Fruit fly (Drosophila melanogaster): ENCODE results near the gene twe.
A peak's percentile ranks its signal among the peaks of the same experiment; 100 is the strongest.

The twe gene

DNA sequence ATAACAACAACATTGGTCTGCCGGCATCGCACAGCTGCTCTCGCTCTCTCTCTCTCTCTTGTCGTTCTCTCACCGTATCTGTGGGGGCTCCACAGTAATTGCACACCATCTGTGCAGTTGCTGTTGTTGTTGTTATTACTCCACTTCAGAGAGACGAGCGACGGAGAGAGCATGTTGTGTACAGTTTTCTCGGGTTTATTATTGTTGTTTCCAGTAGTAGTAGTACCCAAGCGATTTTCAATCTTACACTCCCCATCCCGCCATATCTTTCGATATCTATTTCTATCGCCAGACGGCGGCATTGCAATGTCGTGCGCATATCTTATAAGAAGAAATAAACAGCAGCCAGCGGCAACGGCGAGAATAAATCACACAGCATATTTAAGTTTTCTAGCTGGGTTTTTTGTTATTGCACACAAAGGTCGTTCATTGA, 6.4 kb upstream of the twe start:
- TF ChIP-seq dl (GFP tag; optimal IDR thresholded peaks at IDR 0.05; ENCODE audit: insufficient read depth in 1 of 2, partially characterized antibody in 2 of 2) (peak; percentile 67 to 71), br (GFP tag; optimal IDR thresholded peaks at IDR 0.05) (no peak), fru (GFP tag; optimal IDR thresholded peaks at IDR 0.05) (peak; percentile 86), sage (GFP tag; optimal IDR thresholded peaks at IDR 0.05) (no peak), dsf (GFP tag; optimal IDR thresholded peaks at IDR 0.05; ENCODE audit: borderline replicate concordance) (no peak), Hr83 (GFP tag; optimal IDR thresholded peaks at IDR 0.05; ENCODE audit: poor library complexity, severe bottlenecking) (no peak), psq (GFP tag; optimal IDR thresholded peaks at IDR 0.05) (no peak), Myc (optimal IDR thresholded peaks at IDR 0.05) (no peak), Vsx2 (GFP tag; optimal IDR thresholded peaks at IDR 0.05; ENCODE audit: partially characterized antibody) (peak; percentile 44), Abd-B (GFP tag; optimal IDR thresholded peaks at IDR 0.05) (no peak), ey (GFP tag; optimal IDR thresholded peaks at IDR 0.05) (no peak), rgr (GFP tag; optimal IDR thresholded peaks at IDR 0.05) (no peak), Dif (GFP tag; optimal IDR thresholded peaks at IDR 0.05; ENCODE audit: partially characterized antibody) (peak; percentile 77), pan (optimal IDR thresholded peaks at IDR 0.05) (no peak), Rel (GFP tag; optimal IDR thresholded peaks at IDR 0.05) (no peak), Rel (tag; optimal IDR thresholded peaks at IDR 0.05) (peak; percentile 53), Jra (GFP tag; optimal IDR thresholded peaks at IDR 0.05) (no peak), CrebA (GFP tag; optimal IDR thresholded peaks at IDR 0.05; ENCODE audit: borderline replicate concordance) (no peak)

DNA sequence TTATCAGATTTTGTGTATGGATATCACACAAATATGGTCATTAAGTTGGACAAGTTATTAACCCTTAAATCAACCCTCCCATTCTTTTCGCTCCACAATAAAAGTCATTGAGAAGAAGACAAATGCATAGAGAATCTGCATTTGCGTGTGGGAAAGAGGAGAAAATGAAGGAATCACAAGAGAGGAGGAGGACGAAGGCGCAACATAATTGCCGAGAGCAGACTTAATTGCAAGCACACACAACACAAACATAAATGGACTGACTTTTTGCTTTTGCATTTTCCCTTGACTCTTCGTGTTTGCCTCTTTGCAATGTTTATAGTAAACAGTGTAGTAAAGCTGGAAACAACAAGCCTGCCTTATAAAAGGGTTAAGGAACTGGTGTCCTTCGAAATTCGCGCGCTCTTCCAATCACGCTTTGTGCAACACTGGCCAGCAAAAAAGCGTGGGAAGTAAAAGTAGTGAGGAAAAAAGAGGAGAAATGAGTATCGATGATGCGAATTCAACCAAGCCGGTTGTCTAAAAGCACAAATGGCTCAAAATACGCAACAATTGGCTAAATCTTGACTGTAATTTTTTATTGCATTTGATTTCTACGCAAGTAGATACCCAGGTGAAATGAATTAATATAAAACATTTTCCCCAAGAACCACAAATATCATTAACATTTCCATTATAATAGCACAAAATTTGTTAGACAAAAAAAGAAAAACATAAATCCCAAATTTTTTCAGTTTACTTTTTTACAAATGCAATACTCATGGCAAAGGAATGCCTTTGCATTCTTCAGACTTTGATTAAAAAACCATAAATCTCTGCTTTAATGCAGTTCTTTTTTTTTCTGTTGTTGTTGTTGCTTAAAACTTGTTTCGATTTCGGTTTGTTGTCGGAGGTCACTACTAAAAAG, 5.7 kb upstream of the twe start:
- TF ChIP-seq Hr83 (GFP tag; optimal IDR thresholded peaks at IDR 0.05; ENCODE audit: poor library complexity, severe bottlenecking) (peak; percentile 27), h (GFP tag; optimal IDR thresholded peaks at IDR 0.05) (no peak), foxo (GFP tag; optimal IDR thresholded peaks at IDR 0.05) (peak in 1 of 2 experiments; percentile 18), ey (GFP tag; optimal IDR thresholded peaks at IDR 0.05) (peak; percentile 3), woc (GFP tag; optimal IDR thresholded peaks at IDR 0.05) (no peak), Hnf4 (GFP tag; optimal IDR thresholded peaks at IDR 0.05) (no peak), sage (GFP tag; optimal IDR thresholded peaks at IDR 0.05) (no peak), lola (GFP tag; optimal IDR thresholded peaks at IDR 0.05) (no peak), CrebA (GFP tag; optimal IDR thresholded peaks at IDR 0.05; ENCODE audit: borderline replicate concordance) (no peak), Dif (GFP tag; optimal IDR thresholded peaks at IDR 0.05; ENCODE audit: partially characterized antibody) (no peak), psq (GFP tag; optimal IDR thresholded peaks at IDR 0.05) (peak; percentile 82), sv (GFP tag; optimal IDR thresholded peaks at IDR 0.05) (no peak)

DNA sequence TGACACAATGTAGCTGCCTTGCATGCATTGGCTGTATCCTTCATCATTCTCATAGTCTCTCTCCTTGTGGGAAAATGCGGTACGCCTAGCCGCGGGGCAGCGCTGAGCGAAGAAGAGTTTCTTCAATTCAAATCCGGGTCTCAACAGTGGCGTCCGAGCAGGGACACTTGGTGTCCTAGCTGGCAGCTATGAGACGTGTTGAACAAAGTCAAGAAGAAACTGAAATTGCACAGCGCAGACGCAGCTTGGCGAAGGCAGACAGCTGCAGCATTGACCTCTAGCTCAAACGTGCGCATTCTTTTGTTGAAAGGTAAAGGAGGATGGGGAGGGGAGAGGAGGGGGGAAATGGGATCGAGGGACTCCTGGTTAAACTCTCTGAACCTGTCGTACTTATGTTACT, 2.0 kb upstream of the twe start:
- TF ChIP-seq woc (GFP tag; optimal IDR thresholded peaks at IDR 0.05) (no peak), Vsx2 (GFP tag; optimal IDR thresholded peaks at IDR 0.05; ENCODE audit: partially characterized antibody) (no peak), HLH106 (tag; optimal IDR thresholded peaks at IDR 0.05) (no peak), Hr78 (GFP tag; optimal IDR thresholded peaks at IDR 0.05) (no peak), sv (GFP tag; optimal IDR thresholded peaks at IDR 0.05) (no peak), usp (GFP tag; optimal IDR thresholded peaks at IDR 0.05) (no peak), Hnf4 (GFP tag; optimal IDR thresholded peaks at IDR 0.05) (no peak), dmrt93B (GFP tag; optimal IDR thresholded peaks at IDR 0.05) (no peak), Jra (GFP tag; optimal IDR thresholded peaks at IDR 0.05) (no peak), jim (GFP tag; optimal IDR thresholded peaks at IDR 0.05) (no peak), foxo (GFP tag; optimal IDR thresholded peaks at IDR 0.05) (no peak), lola (GFP tag; optimal IDR thresholded peaks at IDR 0.05) (no peak), Abd-B (GFP tag; optimal IDR thresholded peaks at IDR 0.05) (no peak), Sp1 (GFP tag; optimal IDR thresholded peaks at IDR 0.05) (no peak), sage (GFP tag; optimal IDR thresholded peaks at IDR 0.05) (no peak), Dif (GFP tag; optimal IDR thresholded peaks at IDR 0.05; ENCODE audit: partially characterized antibody) (no peak), CG9705 (GFP tag; optimal IDR thresholded peaks at IDR 0.05) (no peak), fru (GFP tag; optimal IDR thresholded peaks at IDR 0.05) (no peak)
